Fruit fly (Drosophila melanogaster): ENCODE measurements around the gene Mst87F.

Mst87F gene

dm6 chr3R:13803892-13804710 lies 23.7 kb downstream of the Mst87F start (continued):
- TF ChIP-seq ab (GFP tag; optimal IDR thresholded peaks at IDR 0.05) (no peak), Sox100B (GFP tag; optimal IDR thresholded peaks at IDR 0.05) (peak; percentile 64), dpn (GFP tag; optimal IDR thresholded peaks at IDR 0.05) (no peak)

dm6 chr3R:13803185-13803887 lies 24.5 kb downstream of the Mst87F start:
- TF ChIP-seq Antp (GFP tag; optimal IDR thresholded peaks at IDR 0.05), result no peak
- peak; percentile 73 for TF ChIP-seq ewg (GFP tag; optimal IDR thresholded peaks at IDR 0.05)
- peak; percentile 7 for TF ChIP-seq Ets65A (GFP tag)
- peak; percentile 32; the same call in 1 of the 2 replicates for TF ChIP-seq Rfx (GFP tag; IDR thresholded peaks at IDR 0.05)
- 0 out of 2 replicates have a peak, but pooled peaks have one; percentile 5 for TF ChIP-seq Ada2b (GFP tag; IDR thresholded peaks at IDR 0.05)
- TF ChIP-seq sens (GFP tag), result peak; percentile 66
- 0 out of 2 replicates have a peak, but pooled peaks have one; percentile 5 for TF ChIP-seq onecut (GFP tag; IDR thresholded peaks at IDR 0.05)
- peak; percentile 97 for TF ChIP-seq sd (tag; optimal IDR thresholded peaks at IDR 0.05)
- peak; percentile 7 for TF ChIP-seq scrt (GFP tag; optimal IDR thresholded peaks at IDR 0.05)
- no peak for TF ChIP-seq CG3407 (GFP tag; optimal IDR thresholded peaks at IDR 0.05)
- TF ChIP-seq abd-A (tag; optimal IDR thresholded peaks at IDR 0.05), result peak; percentile 93
- TF ChIP-seq CG31224 (GFP tag; IDR thresholded peaks at IDR 0.05), result peak; percentile 99
- no peak for TF ChIP-seq CG4617 (GFP tag; optimal IDR thresholded peaks at IDR 0.05; ENCODE audit: borderline replicate concordance)
- 0 out of 3 replicates have a peak, but pooled peaks have one; percentile 7 for TF ChIP-seq ase (GFP tag; IDR thresholded peaks at IDR 0.05)
- TF ChIP-seq CG8944 (GFP tag; optimal IDR thresholded peaks at IDR 0.05), result no peak
- TF ChIP-seq Jarid2 (GFP tag; optimal IDR thresholded peaks at IDR 0.05), result no peak
- peak; percentile 41 for TF ChIP-seq sqz (GFP tag; optimal IDR thresholded peaks at IDR 0.05)

- no peak for TF ChIP-seq ems (GFP tag; optimal IDR thresholded peaks at IDR 0.05)
- TF ChIP-seq kni (GFP tag; optimal IDR thresholded peaks at IDR 0.05), result no peak
- TF ChIP-seq CG2875 (GFP tag; optimal IDR thresholded peaks at IDR 0.05), result no peak
- TF ChIP-seq Ptx1 (GFP tag; IDR thresholded peaks at IDR 0.05), result no peak
- no peak for TF ChIP-seq twi (tag; optimal IDR thresholded peaks at IDR 0.05)
- 0 out of 2 replicates have a peak, but pooled peaks have one; percentile 35 for TF ChIP-seq Bgb (GFP tag; IDR thresholded peaks at IDR 0.05; ENCODE audit: partially characterized antibody)
- no peak; the same call in 1 of the 2 replicates for TF ChIP-seq CG13287 (GFP tag; IDR thresholded peaks at IDR 0.05; ENCODE audit: partially characterized antibody)
- TF ChIP-seq CG7786 (GFP tag; optimal IDR thresholded peaks at IDR 0.05), result no peak
- no peak for TF ChIP-seq gcm2 (GFP tag; optimal IDR thresholded peaks at IDR 0.05)
- no peak for TF ChIP-seq pan (optimal IDR thresholded peaks at IDR 0.05)
- no peak for TF ChIP-seq pan (GFP tag; optimal IDR thresholded peaks at IDR 0.05 in 1 of 2, IDR thresholded peaks at IDR 0.05 in 1 of 2)
- no peak for TF ChIP-seq Antp (GFP tag; optimal IDR thresholded peaks at IDR 0.05)
- TF ChIP-seq schlank (tag; optimal IDR thresholded peaks at IDR 0.05), result peak; percentile 8
- TF ChIP-seq sug (tag; optimal IDR thresholded peaks at IDR 0.05), result no peak
- TF ChIP-seq CG4820 (GFP tag; optimal IDR thresholded peaks at IDR 0.05), result no peak
- peak; percentile 70 for TF ChIP-seq Ets97D (GFP tag; optimal IDR thresholded peaks at IDR 0.05)
- no peak for TF ChIP-seq Trl (optimal IDR thresholded peaks at IDR 0.05)
- TF ChIP-seq Trl (GFP tag; optimal IDR thresholded peaks at IDR 0.05), result no peak
- no peak for TF ChIP-seq CG18764 (GFP tag; optimal IDR thresholded peaks at IDR 0.05)
- TF ChIP-seq ewg (GFP tag; optimal IDR thresholded peaks at IDR 0.05), result no peak
- no peak for TF ChIP-seq CG1529 (GFP tag; optimal IDR thresholded peaks at IDR 0.05)
- no peak for TF ChIP-seq stwl (tag; optimal IDR thresholded peaks at IDR 0.05)
- TF ChIP-seq HLHmδ (GFP tag; optimal IDR thresholded peaks at IDR 0.05), result peak; percentile 37
- TF ChIP-seq Gsc (GFP tag; IDR thresholded peaks at IDR 0.05), result no peak
- no peak for TF ChIP-seq ind (GFP tag; optimal IDR thresholded peaks at IDR 0.05)
- TF ChIP-seq CG5953 (GFP tag; IDR thresholded peaks at IDR 0.05), result no peak
- no peak for TF ChIP-seq Jarid2 (GFP tag; optimal IDR thresholded peaks at IDR 0.05)
These were observed 25.6 kb downstream of the Mst87F start for dm6 chr3R:13802057-13802817.
